Worm (Caenorhabditis elegans) whole organism, L3 larva: Measurements from ENCODE around the gene Y49F6B.19.

Experiments used
- lsy-12 ChIP-seq: sonication (generic microtip); optimal IDR thresholded peaks from 2 replicates; lab custom pipeline; 2016; ENCODE audit warnings: mild to moderate bottlenecking, missing genetic modification characterization, missing compliant biosample characterization
- nhr-11 ChIP-seq: fragments of 150-350 bp; optimal IDR thresholded peaks from 2 replicates; lab custom pipeline; 2014; ENCODE audit warnings: missing biosample characterization, missing genetic modification characterization

DNA sequence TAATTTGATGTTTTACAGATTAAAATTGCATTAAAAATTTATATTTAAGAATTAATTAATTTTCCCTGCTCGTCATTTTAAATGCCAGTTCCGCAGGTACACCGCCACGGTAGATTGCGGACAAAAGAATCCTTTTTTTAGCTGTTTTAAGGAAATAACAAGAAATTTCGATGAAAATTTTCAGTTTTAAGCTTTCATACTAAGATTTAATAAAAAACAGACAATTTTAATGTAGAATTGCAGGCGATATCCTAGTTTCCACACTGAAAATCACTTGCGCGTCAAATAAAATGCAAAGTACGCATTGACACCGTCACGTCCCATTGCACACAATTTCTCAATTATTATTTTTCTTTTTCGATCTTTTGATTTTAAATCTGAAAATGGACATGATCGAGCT lies 41.3 kb upstream of the Y49F6B.19 start, which contains the start of gene dnc-3:
- TF ChIP-seq nhr-11 (tag; lab: Kevin White, UChicago) (no peak), lsy-12 (tag; lab: Kevin White, UChicago) (no peak)
